Worm (Caenorhabditis elegans) whole organism, L1 larva: ENCODE data around the gene srd-39.

Experiments
- Y116A8C.19 ChIP-seq: sonication (generic microtip); optimal IDR thresholded peaks from 2 replicates; lab custom pipeline; 2016; ENCODE audit warnings: missing compliant biosample characterization, missing genetic modification characterization, borderline replicate concordance
- aha-1 ChIP-seq: fragments of 150-350 bp; optimal IDR thresholded peaks from 2 replicates; lab custom pipeline; 2014; ENCODE audit warnings: missing biosample characterization, missing genetic modification characterization
- ama-1 ChIP-seq: fragments of 150-350 bp; optimal IDR thresholded peaks from 2 replicates; lab custom pipeline; 2014
- efl-1 ChIP-seq, 4 experiments: fragments of 150-350 bp; optimal IDR thresholded peaks in 3 of 4; peaks in 1 of 4; 1 replicate in 1 of 4; 2 replicates in 3 of 4; lab custom pipeline; 2014; ENCODE audit warnings: missing biosample characterization in 2 of 4, missing genetic modification characterization in 2 of 4, missing genetic modification reagents in 2 of 4
- fkh-8 ChIP-seq: sonication (generic microtip); optimal IDR thresholded peaks from 2 replicates; lab custom pipeline; 2016; ENCODE audit warnings: mild to moderate bottlenecking, missing genetic modification characterization, missing compliant biosample characterization
- lin-15B ChIP-seq: fragments of 150-350 bp; sonication (generic microtip); optimal IDR thresholded peaks from 3 replicates; lab custom pipeline; 2014; ENCODE audit warnings: missing biosample characterization, missing genetic modification characterization
- skn-1 ChIP-seq: fragments of 150-350 bp; optimal IDR thresholded peaks from 2 replicates; lab custom pipeline; 2014; ENCODE audit warnings: missing biosample characterization, missing genetic modification characterization
- tbx-2 ChIP-seq: sonication (generic microtip); optimal IDR thresholded peaks from 2 replicates; lab custom pipeline; 2016; ENCODE audit warnings: missing genetic modification characterization, missing compliant biosample characterization
- unc-130 ChIP-seq: fragments of 150-350 bp; optimal IDR thresholded peaks from 2 replicates; lab custom pipeline; 2017; ENCODE audit warnings: missing biosample characterization, missing genetic modification characterization, inconsistent platforms
- unc-98 ChIP-seq: fragments of 200-800 bp; sonication (Bioruptor generic); IDR thresholded peaks from 2 replicates; pipeline ENCODE4 v1.3.6; 2022; ENCODE audit warnings: missing genetic modification characterization, missing compliant biosample characterization

DNA sequence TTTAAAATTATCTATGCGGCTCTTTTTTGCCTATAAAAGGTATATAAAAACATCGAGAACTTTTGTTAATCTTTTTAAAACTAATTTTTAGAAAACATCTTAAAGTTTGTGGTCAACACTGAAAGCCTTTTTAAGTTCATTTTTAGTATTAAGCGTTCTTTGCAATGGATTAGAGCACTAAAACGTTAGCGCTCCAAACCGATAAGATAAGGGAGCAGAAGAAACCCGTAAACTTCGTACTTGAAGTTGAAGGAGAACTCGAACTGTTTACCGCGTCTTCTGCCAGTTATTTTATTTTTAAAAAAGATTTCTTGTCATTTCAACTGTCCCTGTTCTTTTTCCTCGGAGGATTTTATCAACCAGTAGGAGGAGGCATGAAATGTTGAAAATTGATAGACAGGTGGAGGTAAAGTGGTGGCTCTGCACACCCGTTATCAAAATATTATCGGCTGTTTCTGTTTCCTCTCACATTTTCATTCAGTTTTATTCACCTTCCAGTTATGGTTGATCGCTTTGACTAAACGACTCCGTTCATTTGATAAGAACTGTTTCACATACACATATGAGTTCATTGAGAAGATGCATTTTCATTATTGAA is 38.7 kb upstream of the srd-39 start:
- TF ChIP-seq unc-98 (no peak), efl-1 (optimal IDR thresholded peaks at IDR 0.05; lab: Kevin White, UChicago) (no peak), efl-1 (GFP tag; optimal IDR thresholded peaks at IDR 0.05 in 1 of 2; lab: Kevin White, UChicago) (peak in 1 of 2 experiments; percentile 21), unc-130 (tag; lab: Kevin White, UChicago) (no peak), ama-1 (lab: Kevin White, UChicago) (no peak), aha-1 (tag; lab: Kevin White, UChicago) (no peak), fkh-8 (no peak), Y116A8C.19 (no peak), skn-1 (tag; lab: Kevin White, UChicago) (no peak), lin-15B (tag; lab: Kevin White, UChicago) (no peak), tbx-2 (no peak)
